Worm (Caenorhabditis elegans) whole organism, young adult: ENCODE results near the gene F47B10.6.

Experiments
- B0019.2 ChIP-seq: fragments of 200-800 bp; sonication (Bioruptor generic); conservative IDR thresholded peaks from 2 replicates; pipeline ENCODE4 v1.3.6; 2022; ENCODE audit warnings: missing genetic modification reagents, missing genetic modification characterization, missing compliant biosample characterization
- C17E4.6 ChIP-seq: fragments of 200-800 bp; sonication (Bioruptor generic); IDR thresholded peaks from 2 replicates; pipeline ENCODE4 v1.3.6; 2022; ENCODE audit warnings: missing genetic modification reagents, missing genetic modification characterization, missing compliant biosample characterization
- F22D6.2 ChIP-seq: sonication (generic microtip); optimal IDR thresholded peaks from 2 replicates; lab custom pipeline; 2016; ENCODE audit warnings: mild to moderate bottlenecking, missing genetic modification characterization, missing compliant biosample characterization
- F23B12.7 ChIP-seq: sonication (generic microtip); optimal IDR thresholded peaks from 2 replicates; lab custom pipeline; 2017; ENCODE audit warnings: missing genetic modification characterization, mild to moderate bottlenecking, missing compliant biosample characterization, antibody characterized with exemption, moderate library complexity; ENCODE audit not compliant: insufficient read depth
- F49E8.2 ChIP-seq: sonication (generic microtip); optimal IDR thresholded peaks from 3 replicates; lab custom pipeline; 2017; ENCODE audit warnings: missing genetic modification characterization, mild to moderate bottlenecking, missing compliant biosample characterization, antibody characterized with exemption, moderate library complexity; ENCODE audit not compliant: insufficient read depth
- F52B5.7 ChIP-seq: sonication (generic microtip); optimal IDR thresholded peaks from 2 replicates; lab custom pipeline; 2016; ENCODE audit warnings: mild to moderate bottlenecking, missing genetic modification characterization, missing compliant biosample characterization
- F57A8.1 ChIP-seq: fragments of 200-800 bp; sonication (Bioruptor generic); optimal IDR thresholded peaks from 2 replicates; lab custom pipeline; 2018; ENCODE audit warnings: mild to moderate bottlenecking, missing genetic modification characterization, moderate library complexity, missing compliant biosample characterization
- F57C9.4 ChIP-seq: sonication (generic microtip); optimal IDR thresholded peaks from 2 replicates; lab custom pipeline; 2017; ENCODE audit warnings: mild to moderate bottlenecking, missing genetic modification characterization, missing compliant biosample characterization
- T07F8.4 ChIP-seq: sonication (generic microtip); optimal IDR thresholded peaks from 2 replicates; lab custom pipeline; 2016; ENCODE audit warnings: mild to moderate bottlenecking, missing genetic modification characterization, moderate library complexity, missing compliant biosample characterization
- Y53F4B.3 ChIP-seq: fragments of 200-800 bp; sonication (Bioruptor generic); IDR thresholded peaks from 2 replicates; pipeline ENCODE4 v1.3.6; 2022; ENCODE audit warnings: missing genetic modification reagents, missing genetic modification characterization, missing compliant biosample characterization
- Y53G8AR.9 ChIP-seq: fragments of 200-800 bp; sonication (Bioruptor generic); conservative IDR thresholded peaks from 2 replicates; pipeline ENCODE4 v1.3.6; 2022; ENCODE audit warnings: missing genetic modification reagents, missing genetic modification characterization, missing compliant biosample characterization
- Y79H2A.3 ChIP-seq: fragments of 200-800 bp; sonication (Bioruptor generic); conservative IDR thresholded peaks from 2 replicates; pipeline ENCODE4 v1.3.6; 2022; ENCODE audit warnings: missing genetic modification reagents, missing genetic modification characterization, missing compliant biosample characterization
- atf-7 ChIP-seq: sonication (generic microtip); optimal IDR thresholded peaks from 2 replicates; lab custom pipeline; 2017; ENCODE audit warnings: mild to moderate bottlenecking, missing genetic modification characterization, missing compliant biosample characterization
- athp-1 ChIP-seq: sonication (generic microtip); optimal IDR thresholded peaks from 2 replicates; lab custom pipeline; 2017; ENCODE audit warnings: mild to moderate bottlenecking, missing genetic modification characterization, missing compliant biosample characterization
- attf-6 ChIP-seq: fragments of 200-800 bp; sonication (Bioruptor generic); IDR thresholded peaks from 2 replicates; pipeline ENCODE4 v1.3.6; 2022; ENCODE audit warnings: missing genetic modification reagents, missing genetic modification characterization, missing compliant biosample characterization
- bed-2 ChIP-seq: fragments of 200-800 bp; sonication (Bioruptor generic); IDR thresholded peaks from 2 replicates; pipeline ENCODE4 v1.3.6; 2022; ENCODE audit warnings: missing genetic modification reagents, missing genetic modification characterization, missing compliant biosample characterization
- cebp-1 ChIP-seq, 2 experiments: fragments of 200-800 bp in 1 of 2; sonication (Bioruptor generic) in 1 of 2; sonication (generic microtip) in 1 of 2; IDR thresholded peaks in 1 of 2; optimal IDR thresholded peaks in 1 of 2; 2 replicates each; pipeline versions ENCODE4 v1.3.6 to Lab custom; 2017 to 2022; ENCODE audit warnings: missing compliant biosample characterization in 2 of 2, missing genetic modification characterization in 2 of 2, mild to moderate bottlenecking in 1 of 2, missing genetic modification reagents in 1 of 2, moderate library complexity in 1 of 2
- dox-1 ChIP-seq: fragments of 200-800 bp; sonication (Bioruptor generic); IDR thresholded peaks from 2 replicates; pipeline ENCODE4 v1.3.6; 2022; ENCODE audit warnings: missing genetic modification reagents, missing genetic modification characterization, missing compliant biosample characterization
- egl-18 ChIP-seq: fragments of 200-800 bp; sonication (Bioruptor generic); IDR thresholded peaks from 2 replicates; pipeline ENCODE4 v1.3.6; 2022; ENCODE audit warnings: missing genetic modification reagents, missing genetic modification characterization, missing compliant biosample characterization
- egl-44 ChIP-seq: fragments of 200-800 bp; sonication (Bioruptor generic); IDR thresholded peaks from 2 replicates; pipeline ENCODE4 v1.3.6; 2022; ENCODE audit warnings: missing genetic modification reagents, missing genetic modification characterization, missing compliant biosample characterization
- ekl-4 ChIP-seq: fragments of 200-800 bp; sonication (Bioruptor generic); IDR thresholded peaks from 2 replicates; pipeline ENCODE4 v1.3.6; 2022; ENCODE audit warnings: missing genetic modification reagents, missing genetic modification characterization, missing compliant biosample characterization
- ets-4 ChIP-seq: fragments of 200-800 bp; sonication (Bioruptor generic); optimal IDR thresholded peaks from 2 replicates; lab custom pipeline; 2018; ENCODE audit warnings: mild to moderate bottlenecking, missing genetic modification characterization, missing compliant biosample characterization
- gei-17 ChIP-seq: fragments of 200-800 bp; sonication (Bioruptor generic); optimal IDR thresholded peaks from 2 replicates; lab custom pipeline; 2018; ENCODE audit warnings: mild to moderate bottlenecking, missing genetic modification characterization, missing compliant biosample characterization
- hlh-12 ChIP-seq: sonication (generic microtip); optimal IDR thresholded peaks from 2 replicates; lab custom pipeline; 2016; ENCODE audit warnings: missing genetic modification characterization, missing compliant biosample characterization
- hlh-26 ChIP-seq: fragments of 200-800 bp; sonication (Bioruptor generic); conservative IDR thresholded peaks from 2 replicates; pipeline ENCODE4 v1.3.6; 2022; ENCODE audit warnings: missing genetic modification reagents, missing genetic modification characterization, missing compliant biosample characterization
- lag-1 ChIP-seq: fragments of 200-800 bp; sonication (Bioruptor generic); IDR thresholded peaks from 2 replicates; pipeline ENCODE4 v1.3.6; 2022; ENCODE audit warnings: missing genetic modification reagents, missing genetic modification characterization, missing compliant biosample characterization
- let-526 ChIP-seq: fragments of 200-800 bp; sonication (Bioruptor generic); IDR thresholded peaks from 2 replicates; pipeline ENCODE4 v1.3.6; 2022; ENCODE audit warnings: missing genetic modification reagents, missing genetic modification characterization, missing compliant biosample characterization
- lin-35 ChIP-seq, 3 experiments: fragments of 150-350 bp in 2 of 3; sonication (generic microtip) in 1 of 3; optimal IDR thresholded peaks; 2 replicates each; lab custom pipeline; 2014 to 2018; ENCODE audit warnings: missing biosample characterization in 3 of 3, missing genetic modification characterization in 3 of 3, missing genetic modification reagents in 3 of 3
- lir-1 ChIP-seq: fragments of 200-800 bp; sonication (Bioruptor generic); conservative IDR thresholded peaks from 2 replicates; pipeline ENCODE4 v1.3.6; 2022; ENCODE audit warnings: missing genetic modification reagents, missing genetic modification characterization, missing compliant biosample characterization
- madf-10 ChIP-seq: sonication (generic microtip); optimal IDR thresholded peaks from 2 replicates; lab custom pipeline; 2016; ENCODE audit warnings: mild to moderate bottlenecking, missing genetic modification characterization, missing compliant biosample characterization
- madf-6 ChIP-seq: fragments of 200-800 bp; sonication (Bioruptor generic); IDR thresholded peaks from 2 replicates; pipeline ENCODE4 v1.3.6; 2022; ENCODE audit warnings: missing genetic modification reagents, missing genetic modification characterization, missing compliant biosample characterization
- mes-4 ChIP-seq: sonication (generic microtip); optimal IDR thresholded peaks from 2 replicates; lab custom pipeline; 2016; ENCODE audit warnings: missing genotype, missing genetic modification characterization, missing compliant biosample characterization
- nhr-90 ChIP-seq: sonication (generic microtip); optimal IDR thresholded peaks from 2 replicates; lab custom pipeline; 2016; ENCODE audit warnings: missing genotype, mild to moderate bottlenecking, missing genetic modification characterization, missing compliant biosample characterization
- repo-1 ChIP-seq: sonication (generic microtip); optimal IDR thresholded peaks from 2 replicates; lab custom pipeline; 2017; ENCODE audit warnings: mild to moderate bottlenecking, missing genetic modification characterization, missing compliant biosample characterization
- sdz-38 ChIP-seq: sonication (generic microtip); optimal IDR thresholded peaks from 2 replicates; lab custom pipeline; 2016; ENCODE audit warnings: missing genotype, missing genetic modification characterization, missing compliant biosample characterization
- snpc-1.1 ChIP-seq: sonication (generic microtip); optimal IDR thresholded peaks from 2 replicates; lab custom pipeline; 2017; ENCODE audit warnings: missing genetic modification characterization, mild to moderate bottlenecking, missing compliant biosample characterization, antibody characterized with exemption, moderate library complexity, missing genotype, missing genetic modification reagents; ENCODE audit not compliant: insufficient read depth
- unc-130 ChIP-seq: sonication (generic microtip); optimal IDR thresholded peaks from 2 replicates; lab custom pipeline; 2016; ENCODE audit warnings: missing genetic modification reagents, missing genetic modification characterization, missing compliant biosample characterization
- zim-3 ChIP-seq: sonication (generic microtip); optimal IDR thresholded peaks from 2 replicates; lab custom pipeline; 2017; ENCODE audit warnings: mild to moderate bottlenecking, missing genetic modification characterization, moderate library complexity, missing compliant biosample characterization
- ztf-22 ChIP-seq: fragments of 200-800 bp; sonication (Bioruptor generic); optimal IDR thresholded peaks from 2 replicates; lab custom pipeline; 2018; ENCODE audit warnings: mild to moderate bottlenecking, missing genetic modification characterization, moderate library complexity, missing compliant biosample characterization
- ztf-26 ChIP-seq: sonication (generic microtip); optimal IDR thresholded peaks from 2 replicates; lab custom pipeline; 2017; ENCODE audit warnings: missing genetic modification characterization, missing compliant biosample characterization

The F47B10.6 gene

DNA sequence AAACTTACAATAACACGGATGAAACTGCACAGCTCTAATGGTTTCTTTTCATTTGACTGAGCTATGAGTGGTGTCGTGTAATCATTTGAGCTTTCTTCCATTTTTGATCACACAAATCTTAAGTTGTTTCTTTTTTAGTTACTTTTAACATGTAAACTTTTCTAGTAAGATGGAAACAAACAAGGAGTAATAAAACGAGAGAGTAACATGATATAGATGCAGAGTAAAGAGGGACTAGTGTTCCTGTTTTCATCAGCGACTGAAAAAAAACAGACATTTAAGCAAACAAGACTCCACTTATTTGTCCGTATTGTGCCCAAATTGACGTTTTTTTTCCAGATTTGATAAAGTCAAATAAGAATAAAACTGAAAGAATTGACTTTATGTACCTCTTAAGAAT is 18.2 kb upstream of the F47B10.6 start, which contains the start of gene pgp-7:
Gene pgp-7 (minus strand): TSS at position 101 of the 400 bp plus-strand sequence.
- TF ChIP-seq madf-6 (GFP tag; lab: Robert Waterston, UW) (no peak), C17E4.6 (GFP tag; lab: Robert Waterston, UW) (no peak)

DNA sequence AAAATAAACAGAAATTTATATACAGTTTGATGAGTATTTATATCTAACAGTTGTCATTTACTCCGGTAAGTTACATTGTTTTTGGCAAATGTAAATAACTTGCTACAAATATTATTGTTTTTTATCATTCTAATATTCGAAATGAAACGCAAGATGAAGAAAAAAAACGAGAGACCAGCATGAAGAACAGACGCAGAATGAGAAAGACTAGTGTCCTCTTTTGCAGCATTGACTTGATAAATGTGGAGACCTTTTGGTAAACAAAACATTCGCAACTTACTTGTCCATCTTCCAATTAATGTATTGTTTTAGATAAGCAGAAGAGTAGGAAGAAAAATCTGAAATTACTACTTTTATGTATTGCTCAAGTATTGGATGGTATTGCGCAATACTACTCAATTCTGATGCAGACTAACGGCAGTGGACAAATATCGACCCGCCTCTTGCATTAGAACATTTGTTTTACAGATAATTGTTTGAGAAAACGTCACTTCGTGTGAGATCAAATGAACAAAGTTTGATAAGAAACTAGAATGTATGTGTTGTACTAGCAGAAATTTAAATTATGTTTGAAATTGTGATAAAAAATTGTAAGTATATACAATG is 11.1 kb upstream of the F47B10.6 start, which contains the start of gene pgp-6:
Gene pgp-6 (minus strand): TSS at position 288 of the 606 bp plus-strand sequence.
- TF ChIP-seq zim-3 (tag; lab: Kevin White, UChicago) (no peak), cebp-1 (GFP tag; IDR thresholded peaks at IDR 0.05; lab: Robert Waterston, UW) (peak; percentile 39; the same call in 1 of the 2 replicates), cebp-1 (tag; optimal IDR thresholded peaks at IDR 0.05; lab: Kevin White, UChicago) (no peak), bed-2 (GFP tag; lab: Robert Waterston, UW) (no peak), hlh-26 (GFP tag; lab: Robert Waterston, UW) (no peak), nhr-90 (tag; lab: Kevin White, UChicago) (no peak), atf-7 (no peak)

DNA sequence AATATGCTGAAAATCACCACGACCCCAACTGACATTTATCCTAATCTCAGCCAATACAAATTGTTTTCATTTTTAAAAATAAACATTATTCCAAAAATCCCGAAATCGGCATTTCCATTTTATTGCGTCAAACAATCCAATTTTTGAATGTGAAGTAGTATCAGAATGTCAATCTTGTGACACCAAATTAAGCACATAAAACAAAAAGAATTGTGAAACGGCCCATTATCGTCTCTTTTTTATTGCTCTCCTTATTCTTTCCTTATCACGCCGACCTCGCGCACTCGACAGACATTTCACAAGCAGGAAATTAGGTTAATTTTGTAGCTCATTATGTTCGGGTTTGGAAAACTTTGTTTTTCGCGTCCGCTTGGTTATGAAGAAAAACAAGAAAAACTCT is 7.8 kb upstream of the F47B10.6 start, which contains the start of gene T21E8.4:
Gene T21E8.4 (plus strand): TSS at position 301 of the 400 bp plus-strand sequence.
- TF ChIP-seq repo-1: no peak
- no peak for TF ChIP-seq egl-18 (GFP tag; lab: Robert Waterston, UW)
- TF ChIP-seq Y53G8AR.9 (GFP tag; lab: Robert Waterston, UW): no peak
- no peak for TF ChIP-seq ztf-26

DNA sequence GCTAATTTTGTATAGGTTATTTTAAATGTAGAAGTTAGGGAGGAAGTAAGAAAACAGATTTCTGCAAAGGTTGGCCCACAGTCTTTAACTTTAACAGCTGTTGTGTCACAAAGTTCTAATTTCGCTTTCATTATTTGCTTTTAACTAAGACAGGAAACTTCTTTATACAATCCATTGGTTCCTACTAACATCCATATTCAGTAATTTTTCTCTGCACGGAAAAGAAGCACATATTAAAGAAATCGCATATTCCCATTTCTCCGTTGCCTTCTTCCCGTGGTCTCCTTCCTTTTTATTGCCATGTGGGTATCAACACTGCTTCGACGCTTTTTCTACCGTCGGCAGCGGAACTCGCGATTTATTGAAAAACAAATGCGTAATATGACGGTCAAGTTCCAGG is 6.3 kb upstream of the F47B10.6 start, which contains the start of gene T21E8.6:
Gene T21E8.6 (plus strand): TSS at position 301 of the 400 bp plus-strand sequence.
- no peak for TF ChIP-seq F22D6.2 (tag; lab: Kevin White, UChicago)
- TF ChIP-seq hlh-12 (tag; lab: Kevin White, UChicago): no peak
- TF ChIP-seq egl-44 (GFP tag; lab: Robert Waterston, UW): no peak
- TF ChIP-seq T07F8.4: no peak
- no peak for TF ChIP-seq ets-4 (GFP tag; lab: Kevin White, UChicago)
- TF ChIP-seq lag-1 (GFP tag; lab: Robert Waterston, UW): no peak
- TF ChIP-seq let-526 (GFP tag; lab: Robert Waterston, UW): no peak
- no peak for TF ChIP-seq ztf-22
- TF ChIP-seq madf-10: no peak
- TF ChIP-seq athp-1 (tag; lab: Kevin White, UChicago): no peak
- TF ChIP-seq B0019.2 (GFP tag; lab: Robert Waterston, UW): no peak
- TF ChIP-seq unc-130 (GFP tag; lab: Kevin White, UChicago): no peak
- no peak for TF ChIP-seq Y53F4B.3
- TF ChIP-seq F52B5.7 (tag; lab: Kevin White, UChicago): no peak

DNA sequence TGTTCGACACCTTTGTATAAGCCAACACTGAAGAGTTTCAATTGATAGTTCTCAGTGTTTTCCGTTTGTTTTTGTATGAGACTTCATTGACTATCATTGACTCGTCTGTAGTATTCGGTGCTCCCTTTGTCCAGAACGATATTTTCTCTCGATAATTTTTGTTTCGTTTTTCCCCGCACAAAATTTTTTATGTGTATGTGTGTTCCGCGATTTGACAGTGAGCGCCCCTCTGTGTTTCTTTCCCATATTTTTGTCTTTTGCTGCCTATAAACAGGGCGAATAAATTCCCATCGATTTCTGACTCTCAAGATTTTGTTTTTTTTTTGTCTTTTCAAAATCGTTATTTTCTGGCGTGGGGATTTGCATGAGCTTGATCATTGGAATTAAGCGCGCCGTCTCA is 5.1 kb upstream of the F47B10.6 start, which contains the start of gene T21E8.7:
Gene T21E8.7 (plus strand): TSS at position 301 of the 400 bp plus-strand sequence.
- TF ChIP-seq snpc-1.1 (tag; lab: Kevin White, UChicago) (no peak), mes-4 (tag; lab: Kevin White, UChicago) (no peak), lir-1 (GFP tag; lab: Robert Waterston, UW) (no peak), ztf-22 (no peak), gei-17 (GFP tag; lab: Kevin White, UChicago) (no peak), sdz-38 (tag; lab: Kevin White, UChicago) (no peak), lin-35 (GFP tag; optimal IDR thresholded peaks at IDR 0.05; lab: Kevin White, UChicago) (no peak), F23B12.7 (tag; lab: Kevin White, UChicago) (no peak), attf-6 (GFP tag; lab: Robert Waterston, UW) (no peak), F57A8.1 (GFP tag; lab: Kevin White, UChicago) (no peak), F57C9.4 (tag; lab: Kevin White, UChicago) (no peak), ekl-4 (no peak), repo-1 (no peak), zim-3 (tag; lab: Kevin White, UChicago) (no peak), Y79H2A.3 (no peak), F49E8.2 (tag; lab: Kevin White, UChicago) (no peak), dox-1 (GFP tag; lab: Robert Waterston, UW) (no peak)
